Worm (Caenorhabditis elegans) whole organism, L4 larva: Measurements from ENCODE around the gene K08D8.9.

ENCODE experiments used
- D1046.2 ChIP-seq: fragments of 200-800 bp; sonication (Bioruptor generic); IDR thresholded peaks from 2 replicates; pipeline ENCODE4 v1.3.6; 2022; ENCODE audit warnings: missing genetic modification characterization, missing compliant biosample characterization
- F10B5.3 ChIP-seq: sonication (generic microtip); optimal IDR thresholded peaks from 2 replicates; lab custom pipeline; 2016; ENCODE audit warnings: mild to moderate bottlenecking, missing genetic modification characterization, missing compliant biosample characterization
- F37D6.2 ChIP-seq: sonication (generic microtip); optimal IDR thresholded peaks from 2 replicates; lab custom pipeline; 2016; ENCODE audit warnings: mild to moderate bottlenecking, missing genetic modification characterization, missing compliant biosample characterization
- F44E2.7 ChIP-seq: fragments of 200-800 bp; sonication (Bioruptor generic); IDR thresholded peaks from 2 replicates; pipeline ENCODE4 v2.1.2; 2022; ENCODE audit warnings: missing genetic modification characterization, missing compliant biosample characterization
- F49E8.2 ChIP-seq: sonication (generic microtip); optimal IDR thresholded peaks from 2 replicates; lab custom pipeline; 2016; ENCODE audit warnings: missing compliant biosample characterization, mild to moderate bottlenecking, missing genetic modification characterization, borderline replicate concordance
- Y105C5A.15 ChIP-seq: fragments of 200-800 bp; sonication (Bioruptor generic); IDR thresholded peaks from 2 replicates; pipeline ENCODE4 v1.3.6; 2022; ENCODE audit warnings: missing genetic modification characterization, missing compliant biosample characterization
- aha-1 ChIP-seq: fragments of 150-350 bp; peaks from one replicate; lab custom pipeline; 2014; ENCODE audit warnings: missing biosample characterization, missing genetic modification characterization
- arid-1 ChIP-seq: fragments of 200-800 bp; sonication (Bioruptor generic); conservative IDR thresholded peaks from 2 replicates; pipeline ENCODE4 v1.3.6; 2022; ENCODE audit warnings: missing genetic modification reagents, missing genetic modification characterization, missing compliant biosample characterization
- ceh-20 ChIP-seq: fragments of 200-800 bp; sonication (Bioruptor generic); IDR thresholded peaks from 2 replicates; pipeline ENCODE4 v1.3.6; 2022; ENCODE audit warnings: missing genetic modification reagents, missing genetic modification characterization, missing compliant biosample characterization
- ceh-32 ChIP-seq: sonication (generic microtip); optimal IDR thresholded peaks from 2 replicates; lab custom pipeline; 2016; ENCODE audit warnings: mild to moderate bottlenecking, missing genetic modification characterization, missing compliant biosample characterization; ENCODE audit not compliant: poor library complexity
- ceh-44 ChIP-seq: fragments of 200-800 bp; sonication (Bioruptor generic); IDR thresholded peaks from 2 replicates; pipeline ENCODE4 v1.3.6; 2022; ENCODE audit warnings: missing genetic modification reagents, missing genetic modification characterization, missing compliant biosample characterization
- ces-1 ChIP-seq: fragments of 150-350 bp; sonication (generic microtip); optimal IDR thresholded peaks from 4 replicates; lab custom pipeline; 2014; ENCODE audit warnings: missing biosample characterization, missing genetic modification reagents, missing genetic modification characterization
- ctbp-1 ChIP-seq: fragments of 200-800 bp; sonication (Bioruptor generic); IDR thresholded peaks from 2 replicates; pipeline ENCODE4 v1.3.6; 2022; ENCODE audit warnings: missing genetic modification reagents, missing genetic modification characterization, missing compliant biosample characterization
- daf-12 ChIP-seq: fragments of 150-350 bp; optimal IDR thresholded peaks from 2 replicates; lab custom pipeline; 2014; ENCODE audit warnings: missing biosample characterization, missing genetic modification reagents, missing genetic modification characterization
- daf-16 ChIP-seq, 3 experiments: sonication (generic microtip); optimal IDR thresholded peaks; 2 replicates each; lab custom pipeline; 2016 to 2017; ENCODE audit warnings: missing genetic modification characterization in 3 of 3, missing genetic modification reagents in 3 of 3, mild to moderate bottlenecking in 2 of 3, missing compliant biosample characterization in 2 of 3, missing biosample characterization in 1 of 3, moderate library complexity in 1 of 3
- daf-19 ChIP-seq: fragments of 200-800 bp; sonication (Bioruptor generic); conservative IDR thresholded peaks from 2 replicates; pipeline ENCODE4 v1.3.6; 2022; ENCODE audit warnings: missing genetic modification characterization, missing compliant biosample characterization
- dmd-8 ChIP-seq: fragments of 200-800 bp; sonication (Bioruptor generic); IDR thresholded peaks from 2 replicates; pipeline ENCODE4 v1.3.6; 2022; ENCODE audit warnings: missing genetic modification characterization, missing compliant biosample characterization
- dmd-9 ChIP-seq: fragments of 200-800 bp; sonication (Bioruptor generic); IDR thresholded peaks from 2 replicates; pipeline ENCODE4 v1.3.6; 2022; ENCODE audit warnings: missing genetic modification reagents, missing genetic modification characterization, missing compliant biosample characterization
- fos-1 ChIP-seq: fragments of 150-350 bp; optimal IDR thresholded peaks from 2 replicates; lab custom pipeline; 2014; ENCODE audit warnings: missing biosample characterization, missing genetic modification characterization
- hif-1 ChIP-seq, 2 experiments: sonication (generic microtip); optimal IDR thresholded peaks; 2 replicates each; lab custom pipeline; 2016 to 2017; ENCODE audit warnings: missing compliant biosample characterization in 2 of 2, missing genetic modification characterization in 2 of 2, missing genetic modification reagents in 2 of 2, missing genotype in 2 of 2, mild to moderate bottlenecking in 1 of 2
- lim-7 ChIP-seq: fragments of 200-800 bp; sonication (Bioruptor generic); IDR thresholded peaks from 2 replicates; pipeline ENCODE4 v1.3.6; 2022; ENCODE audit warnings: missing genetic modification characterization, missing compliant biosample characterization
- lin-39 ChIP-seq: fragments of 150-350 bp; optimal IDR thresholded peaks from 2 replicates; lab custom pipeline; 2014; ENCODE audit warnings: missing biosample characterization, missing genetic modification reagents, missing genetic modification characterization
- lsy-2 ChIP-seq, 2 experiments: fragments of 150-350 bp in 1 of 2; sonication (generic microtip) in 1 of 2; optimal IDR thresholded peaks; 2 replicates each; lab custom pipeline; 2014 to 2017; ENCODE audit warnings: missing biosample characterization in 2 of 2, missing genetic modification characterization in 2 of 2
- madf-9 ChIP-seq: fragments of 200-800 bp; sonication (Bioruptor generic); conservative IDR thresholded peaks from 2 replicates; pipeline ENCODE4 v1.3.6; 2022; ENCODE audit warnings: missing genetic modification reagents, missing genetic modification characterization, missing compliant biosample characterization
- mdl-1 ChIP-seq, 2 experiments: fragments of 150-350 bp in 1 of 2; sonication (generic microtip) in 1 of 2; optimal IDR thresholded peaks; 2 replicates each; lab custom pipeline; 2014 to 2017; ENCODE audit warnings: missing biosample characterization in 2 of 2, missing genetic modification characterization in 2 of 2
- mdt-29 ChIP-seq: fragments of 200-800 bp; sonication (Bioruptor generic); IDR thresholded peaks from 2 replicates; pipeline ENCODE4 v1.3.6; 2022; ENCODE audit warnings: missing genetic modification reagents, missing genetic modification characterization, missing compliant biosample characterization
- mep-1 ChIP-seq: fragments of 150-350 bp; sonication (generic microtip); optimal IDR thresholded peaks from 3 replicates; lab custom pipeline; 2014; ENCODE audit warnings: missing biosample characterization, missing genetic modification characterization
- mxl-3 ChIP-seq: fragments of 200-800 bp; sonication (Bioruptor generic); optimal IDR thresholded peaks from 2 replicates; lab custom pipeline; 2018; ENCODE audit warnings: mild to moderate bottlenecking, missing genetic modification characterization, missing compliant biosample characterization
- nhr-10 ChIP-seq: fragments of 150-350 bp; optimal IDR thresholded peaks from 2 replicates; lab custom pipeline; 2014; ENCODE audit warnings: missing biosample characterization, missing genetic modification characterization
- nhr-237 ChIP-seq: sonication (generic microtip); optimal IDR thresholded peaks from 2 replicates; lab custom pipeline; 2017; ENCODE audit warnings: missing biosample characterization, missing genetic modification characterization
- nhr-25 ChIP-seq: sonication (generic microtip); optimal IDR thresholded peaks from 2 replicates; lab custom pipeline; 2017; ENCODE audit warnings: missing genetic modification characterization, mild to moderate bottlenecking, missing compliant biosample characterization, antibody characterized with exemption, moderate library complexity, borderline replicate concordance; ENCODE audit not compliant: insufficient read depth
- nhr-28 ChIP-seq: fragments of 150-350 bp; optimal IDR thresholded peaks from 2 replicates; lab custom pipeline; 2014; ENCODE audit warnings: missing biosample characterization, missing genetic modification characterization
- nhr-6 ChIP-seq: fragments of 150-350 bp; optimal IDR thresholded peaks from 2 replicates; lab custom pipeline; 2014; ENCODE audit warnings: missing biosample characterization, missing genetic modification characterization
- nhr-76 ChIP-seq: fragments of 150-350 bp; optimal IDR thresholded peaks from 2 replicates; lab custom pipeline; 2014; ENCODE audit warnings: missing biosample characterization, missing genetic modification characterization
- pha-4 ChIP-seq, 2 experiments: fragments of 150-350 bp in 1 of 2; fragments of 200-800 bp in 1 of 2; sonication (Bioruptor generic) in 1 of 2; IDR thresholded peaks in 1 of 2; optimal IDR thresholded peaks in 1 of 2; 2 replicates each; pipeline versions ENCODE4 v1.3.6 to Lab custom; 2014 to 2022; ENCODE audit warnings: missing genetic modification characterization in 2 of 2, missing genetic modification reagents in 2 of 2, missing biosample characterization in 1 of 2, missing compliant biosample characterization in 1 of 2
- php-3 ChIP-seq: fragments of 200-800 bp; sonication (Bioruptor generic); IDR thresholded peaks from 2 replicates; pipeline ENCODE4 v1.3.6; 2022; ENCODE audit warnings: missing genetic modification reagents, missing genetic modification characterization, missing compliant biosample characterization
- pqm-1 ChIP-seq: sonication (generic microtip); optimal IDR thresholded peaks from 2 replicates; lab custom pipeline; 2017; ENCODE audit warnings: missing biosample characterization, missing genetic modification characterization
- saeg-2 ChIP-seq: fragments of 200-800 bp; sonication (Bioruptor generic); IDR thresholded peaks from 2 replicates; pipeline ENCODE4 v1.3.6; 2022; ENCODE audit warnings: missing genetic modification reagents, missing genetic modification characterization, missing compliant biosample characterization
- set-16 ChIP-seq: fragments of 200-800 bp; sonication (Bioruptor generic); IDR thresholded peaks from 2 replicates; pipeline ENCODE4 v1.3.6; 2022; ENCODE audit warnings: missing genetic modification reagents, missing genetic modification characterization, missing compliant biosample characterization
- spr-1 ChIP-seq: sonication (generic microtip); optimal IDR thresholded peaks from 2 replicates; lab custom pipeline; 2016; ENCODE audit warnings: mild to moderate bottlenecking, missing genetic modification characterization, missing compliant biosample characterization
- tra-1 ChIP-seq: fragments of 200-800 bp; sonication (Bioruptor generic); IDR thresholded peaks from 2 replicates; pipeline ENCODE4 v1.3.6; 2022; ENCODE audit warnings: missing genetic modification reagents, missing genetic modification characterization, missing compliant biosample characterization
- unc-39 ChIP-seq: sonication (generic microtip); optimal IDR thresholded peaks from 2 replicates; lab custom pipeline; 2017; ENCODE audit warnings: missing biosample characterization, missing genetic modification characterization
- unc-62 ChIP-seq, 3 experiments: fragments of 150-350 bp in 1 of 3; sonication (generic microtip); optimal IDR thresholded peaks in 2 of 3; peaks in 1 of 3; 1 replicate in 1 of 3; 2 replicates in 2 of 3; lab custom pipeline; 2014 to 2017; ENCODE audit warnings: missing biosample characterization in 3 of 3, missing genetic modification characterization in 3 of 3, missing genetic modification reagents in 3 of 3, missing genotype in 1 of 3
- zfp-2 ChIP-seq: sonication (generic microtip); optimal IDR thresholded peaks from 2 replicates; lab custom pipeline; 2016; ENCODE audit warnings: mild to moderate bottlenecking, missing genetic modification characterization, missing compliant biosample characterization
- zfp-3 ChIP-seq: fragments of 200-800 bp; sonication (Bioruptor generic); conservative IDR thresholded peaks from 2 replicates; pipeline ENCODE4 v1.3.6; 2022; ENCODE audit warnings: missing genetic modification reagents, missing genetic modification characterization, missing compliant biosample characterization
- ztf-7 ChIP-seq: fragments of 150-350 bp; optimal IDR thresholded peaks from 2 replicates; lab custom pipeline; 2014; ENCODE audit warnings: missing biosample characterization, missing genetic modification characterization

Gene K08D8.9

DNA sequence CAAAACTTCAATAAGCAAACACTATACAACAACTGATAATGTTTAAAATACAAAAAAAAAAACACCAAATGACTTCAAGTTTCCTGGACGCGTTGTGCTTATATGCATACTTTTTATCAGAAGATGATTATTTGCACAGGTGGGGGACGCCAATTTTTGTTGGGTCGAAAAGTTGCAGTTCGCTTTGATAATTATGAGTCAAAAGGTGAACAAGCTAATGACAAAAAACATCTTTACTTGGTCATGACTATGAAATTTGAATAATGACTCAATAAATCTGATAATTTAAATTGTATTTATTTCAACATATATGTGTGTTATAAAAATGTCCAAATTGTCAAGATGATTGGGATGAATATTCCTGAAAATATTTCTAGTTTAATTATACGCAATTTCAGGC is 16.3 kb upstream of the K08D8.9 start, which contains the start of gene ZK896.4:
Gene ZK896.4 (minus strand): TSS at position 101 of the 400 bp plus-strand sequence.
- TF ChIP-seq ceh-44 (GFP tag; lab: Robert Waterston, UW) (no peak), nhr-237 (tag; lab: Kevin White, UChicago) (no peak), pqm-1 (tag; lab: Kevin White, UChicago) (peak; percentile 39)
- TF ChIP-seq, all 104 proteins: peak for 1

DNA sequence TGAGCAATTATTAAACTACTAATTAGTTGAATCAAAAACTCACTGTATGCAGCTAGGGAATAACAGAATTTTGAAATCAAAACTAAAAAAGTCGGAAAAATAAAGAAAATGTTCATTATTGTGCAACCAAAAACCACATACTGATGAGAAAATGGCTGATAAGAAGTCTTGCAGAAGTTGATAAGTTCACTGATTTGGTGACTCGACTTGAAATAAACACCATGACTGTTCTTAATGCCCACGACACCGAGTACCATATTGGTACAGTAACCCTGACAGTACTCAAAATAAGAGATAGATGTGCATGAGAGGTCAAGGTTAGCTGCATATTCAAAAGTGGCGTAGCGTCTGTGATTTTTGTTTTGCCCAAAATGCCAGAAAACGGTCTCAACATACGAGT is 13.5 kb upstream of the K08D8.9 start:
- TF ChIP-seq aha-1, result peak; percentile 83
- TF ChIP-seq mep-1 (tag; lab: Kevin White, UChicago), result no peak
- no peak for TF ChIP-seq unc-39 (tag; lab: Kevin White, UChicago)
- no peak for TF ChIP-seq ces-1
- no peak for TF ChIP-seq madf-9 (GFP tag; lab: Robert Waterston, UW)
- TF ChIP-seq ceh-32 (tag; lab: Kevin White, UChicago), result no peak
- TF ChIP-seq nhr-28 (tag; lab: Kevin White, UChicago), result peak; percentile 3
- no peak for TF ChIP-seq ztf-7 (tag; lab: Kevin White, UChicago)
- no peak for TF ChIP-seq daf-16 (GFP tag; optimal IDR thresholded peaks at IDR 0.05; lab: Kevin White, UChicago)
- TF ChIP-seq daf-16 (tag; optimal IDR thresholded peaks at IDR 0.05; lab: Kevin White, UChicago), result peak; percentile 28
- TF ChIP-seq lim-7 (GFP tag; lab: Robert Waterston, UW), result no peak
- no peak for TF ChIP-seq mxl-3
- no peak for TF ChIP-seq daf-12 (tag; lab: Kevin White, UChicago)
- no peak for TF ChIP-seq zfp-2
- TF ChIP-seq D1046.2 (GFP tag; lab: Robert Waterston, UW), result no peak
- no peak for TF ChIP-seq hif-1 (tag; optimal IDR thresholded peaks at IDR 0.05; lab: Kevin White, UChicago)
- TF ChIP-seq pqm-1 (tag; lab: Kevin White, UChicago), result peak; percentile 13
- no peak for TF ChIP-seq ctbp-1 (GFP tag; lab: Robert Waterston, UW)
- no peak for TF ChIP-seq lsy-2 (tag; optimal IDR thresholded peaks at IDR 0.05; lab: Kevin White, UChicago)
- no peak for TF ChIP-seq mdl-1 (tag; optimal IDR thresholded peaks at IDR 0.05; lab: Kevin White, UChicago)
- TF ChIP-seq nhr-10 (tag; lab: Kevin White, UChicago), result no peak
- no peak for TF ChIP-seq nhr-76 (tag; lab: Kevin White, UChicago)
- no peak for TF ChIP-seq Y105C5A.15 (GFP tag; lab: Robert Waterston, UW)
- peak in 1 of 2 experiments; percentile 2 for TF ChIP-seq unc-62 (GFP tag; optimal IDR thresholded peaks at IDR 0.05 in 1 of 2; lab: Kevin White, UChicago)
- no peak for TF ChIP-seq unc-62 (tag; optimal IDR thresholded peaks at IDR 0.05; lab: Kevin White, UChicago)

DNA sequence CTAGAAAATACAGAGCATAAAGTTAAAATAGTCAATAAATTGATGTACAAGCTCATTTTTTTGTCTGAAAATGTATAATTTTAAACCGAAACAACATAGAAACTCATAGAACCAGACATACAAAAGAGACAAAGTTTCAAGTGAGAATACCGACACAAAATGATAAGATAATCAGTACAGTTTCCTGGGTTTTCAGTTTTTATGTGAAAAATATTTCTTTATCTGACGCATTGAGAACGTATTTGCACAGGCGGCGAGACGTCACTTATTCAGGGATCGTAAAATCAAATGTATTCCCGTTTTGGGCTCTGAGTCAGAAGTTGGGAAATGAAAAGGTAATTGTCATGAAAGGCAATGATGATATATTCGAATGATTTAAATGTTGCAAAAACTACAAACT is 9.0 kb upstream of the K08D8.9 start, which contains the start of gene K08D8.6:
Gene K08D8.6 (minus strand): TSS at position 64 of the 400 bp plus-strand sequence.
- TF ChIP-seq set-16 (GFP tag; lab: Robert Waterston, UW), result no peak
- TF ChIP-seq zfp-3 (GFP tag; lab: Robert Waterston, UW), result no peak
- TF ChIP-seq ctbp-1 (GFP tag; lab: Robert Waterston, UW), result no peak
- TF ChIP-seq lin-39 (tag; lab: Kevin White, UChicago), result no peak
- no peak for TF ChIP-seq dmd-9
- no peak for TF ChIP-seq F49E8.2 (tag; lab: Kevin White, UChicago)
- TF ChIP-seq nhr-6 (tag; lab: Kevin White, UChicago), result no peak
- no peak for TF ChIP-seq arid-1 (GFP tag; lab: Robert Waterston, UW)
- TF ChIP-seq F44E2.7 (GFP tag; lab: Robert Waterston, UW), result no peak
- TF ChIP-seq madf-9 (GFP tag; lab: Robert Waterston, UW), result no peak
- no peak for TF ChIP-seq mdt-29 (GFP tag; lab: Robert Waterston, UW)
- peak; percentile 88 for TF ChIP-seq php-3
- TF ChIP-seq pqm-1 (tag; lab: Kevin White, UChicago), result peak; percentile 88
- TF ChIP-seq spr-1 (tag; lab: Kevin White, UChicago), result no peak
- no peak for TF ChIP-seq tra-1 (GFP tag; lab: Robert Waterston, UW)
- no peak for TF ChIP-seq F10B5.3 (tag; lab: Kevin White, UChicago)
- no peak for TF ChIP-seq pha-4 (GFP tag; IDR thresholded peaks at IDR 0.05; lab: Robert Waterston, UW)
- no peak for TF ChIP-seq pha-4 (tag; optimal IDR thresholded peaks at IDR 0.05; lab: Kevin White, UChicago)
- no peak for TF ChIP-seq F37D6.2
- no peak for TF ChIP-seq hif-1 (tag; optimal IDR thresholded peaks at IDR 0.05; lab: Kevin White, UChicago)
- TF ChIP-seq saeg-2 (GFP tag; lab: Robert Waterston, UW), result no peak
- TF ChIP-seq nhr-25 (tag; lab: Kevin White, UChicago), result no peak
- TF ChIP-seq ceh-20, result no peak
- no peak for TF ChIP-seq dmd-8
- no peak for TF ChIP-seq fos-1 (tag; lab: Kevin White, UChicago)
- TF ChIP-seq daf-19 (GFP tag; lab: Robert Waterston, UW), result no peak
